Worm (Caenorhabditis elegans): ENCODE data around the gene C07G1.15.

The C07G1.15 gene

DNA sequence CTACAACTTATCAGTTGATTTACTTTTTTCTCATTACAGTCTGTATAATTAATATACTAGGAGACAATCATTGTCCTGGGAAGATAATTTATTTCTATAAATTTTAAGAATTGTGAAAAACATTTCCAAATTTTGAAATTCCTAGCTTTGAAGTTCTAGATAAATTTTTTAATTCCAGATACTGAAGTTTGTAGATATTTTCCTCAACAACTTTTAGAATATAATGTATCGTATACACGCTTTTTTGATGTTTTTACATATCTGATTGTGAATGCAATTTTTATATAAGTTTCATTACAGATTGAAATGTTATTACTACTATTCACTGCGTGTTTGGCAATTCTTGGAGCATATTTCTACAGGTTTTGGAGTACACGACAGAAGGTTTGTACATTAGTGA is 17.6 kb upstream of the C07G1.15 start, which contains the start of gene faah-2:
Gene faah-2 (plus strand): TSS at position 301 of the 400 bp plus-strand sequence.
- TF ChIP-seq W03F9.2 (tag; optimal IDR thresholded peaks at IDR 0.05) (no peak), him-1 (tag; optimal IDR thresholded peaks at IDR 0.05) (no peak), dao-5 (tag; optimal IDR thresholded peaks at IDR 0.05) (no peak)

DNA sequence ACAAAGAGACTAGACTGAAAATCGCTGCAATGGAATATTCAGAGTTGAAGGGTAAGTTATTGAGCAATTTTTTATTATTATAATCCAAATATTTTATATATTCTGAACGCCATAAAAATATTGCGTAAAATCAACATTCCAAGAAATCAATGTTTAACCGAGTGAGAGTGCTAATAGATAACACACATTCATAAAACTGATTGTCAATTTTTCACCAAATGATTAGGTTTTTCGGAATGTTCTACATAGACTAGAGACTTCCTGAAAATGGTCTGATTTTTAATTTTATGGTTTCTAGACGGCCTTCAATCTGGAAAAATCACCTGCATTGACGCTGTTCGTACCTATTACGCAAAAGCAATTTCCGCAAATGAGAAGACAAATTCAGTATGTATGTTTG is 17.1 kb upstream of the C07G1.15 start:
- TF ChIP-seq him-1 (tag; optimal IDR thresholded peaks at IDR 0.05) (no peak), dao-5 (tag; optimal IDR thresholded peaks at IDR 0.05) (no peak), W03F9.2 (tag; optimal IDR thresholded peaks at IDR 0.05) (no peak)

DNA sequence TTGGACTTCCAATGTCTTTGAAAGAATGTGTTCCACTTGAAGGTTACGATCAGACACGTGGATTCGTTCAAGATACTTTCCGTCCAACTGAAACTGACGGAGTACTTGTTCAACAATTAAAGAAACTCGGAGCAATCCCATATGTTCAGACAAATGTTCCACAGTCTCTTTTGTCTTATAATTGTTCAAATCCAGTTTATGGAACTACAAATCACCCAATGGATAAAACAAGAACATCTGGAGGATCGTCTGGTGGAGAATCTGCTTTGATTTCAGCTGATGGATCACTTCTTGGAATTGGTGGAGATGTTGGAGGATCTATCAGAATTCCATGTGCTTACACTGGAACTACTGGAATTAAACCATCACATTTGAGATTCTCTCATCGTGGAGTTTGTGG is 16.6 kb upstream of the C07G1.15 start:
- TF ChIP-seq W03F9.2 (tag; optimal IDR thresholded peaks at IDR 0.05) = no peak
- TF ChIP-seq dao-5 (tag; optimal IDR thresholded peaks at IDR 0.05) = no peak
- no peak for TF ChIP-seq him-1 (tag; optimal IDR thresholded peaks at IDR 0.05)

ce11 chrIV:8154966-8155365 is 14.8 kb upstream of the C07G1.15 start:
- TF ChIP-seq dao-5 (tag; optimal IDR thresholded peaks at IDR 0.05) (no peak), W03F9.2 (tag; optimal IDR thresholded peaks at IDR 0.05) (no peak), him-1 (tag; optimal IDR thresholded peaks at IDR 0.05) (no peak)

DNA sequence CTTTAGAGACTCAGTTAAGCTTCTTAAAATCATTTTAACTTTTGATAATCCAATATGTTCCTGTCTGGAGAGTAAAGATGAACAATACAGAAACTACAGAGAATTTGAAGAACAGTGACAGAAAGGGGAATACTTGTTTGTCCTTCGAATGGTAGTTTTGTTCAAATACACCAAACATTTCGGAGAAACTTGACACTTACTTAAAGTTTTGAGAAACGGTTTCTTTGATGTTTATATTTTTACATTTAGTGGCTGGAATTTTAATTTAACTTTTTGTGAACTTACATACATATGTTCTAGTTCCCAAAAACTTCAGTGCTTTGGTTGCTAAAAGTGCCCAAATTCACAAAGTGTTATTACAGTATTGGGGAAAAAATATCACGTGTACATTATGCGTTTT is 12.6 kb upstream of the C07G1.15 start, which contains the start of gene B0218.5:
Gene B0218.5 (minus strand): TSS at position 101 of the 400 bp plus-strand sequence.
- no peak for TF ChIP-seq W03F9.2 (tag; optimal IDR thresholded peaks at IDR 0.05)
- TF ChIP-seq dao-5 (tag; optimal IDR thresholded peaks at IDR 0.05) = no peak
- TF ChIP-seq him-1 (tag; optimal IDR thresholded peaks at IDR 0.05) = no peak

DNA sequence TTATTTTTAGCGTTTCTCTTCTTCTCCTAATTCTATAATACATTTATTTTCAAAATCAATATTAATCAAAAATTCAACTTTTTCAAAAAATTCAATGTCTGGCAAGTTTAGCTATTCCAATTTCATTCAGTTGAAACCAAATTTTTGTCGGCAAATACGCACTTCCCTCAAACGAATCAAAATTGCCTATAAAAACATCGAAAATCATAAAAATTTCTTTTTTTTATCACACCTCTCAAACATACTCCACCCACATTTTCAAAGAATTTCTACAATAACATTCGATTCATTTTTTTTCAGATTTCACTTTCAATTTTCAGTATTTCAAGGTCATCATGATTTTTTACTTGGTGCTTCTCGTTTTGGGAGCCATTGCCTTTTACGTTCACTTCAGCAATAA is 10.7 kb upstream of the C07G1.15 start, which contains the start of gene faah-1:
Gene faah-1 (plus strand): TSS at position 301 of the 400 bp plus-strand sequence.
- TF ChIP-seq him-1 (tag; optimal IDR thresholded peaks at IDR 0.05) (no peak), dao-5 (tag; optimal IDR thresholded peaks at IDR 0.05) (no peak), W03F9.2 (tag; optimal IDR thresholded peaks at IDR 0.05) (no peak)

- TF ChIP-seq W03F9.2 (tag; optimal IDR thresholded peaks at IDR 0.05) = no peak
- no peak for TF ChIP-seq him-1 (tag; optimal IDR thresholded peaks at IDR 0.05)
- TF ChIP-seq dao-5 (tag; optimal IDR thresholded peaks at IDR 0.05) = no peak
Measured at ce11 chrIV:8159995-8160394, 9.8 kb upstream of the C07G1.15 start.

ce11 chrIV:8161774-8162173 is 8.0 kb upstream of the C07G1.15 start:
- TF ChIP-seq him-1 (tag; optimal IDR thresholded peaks at IDR 0.05) (no peak), W03F9.2 (tag; optimal IDR thresholded peaks at IDR 0.05) (no peak)

ce11 chrIV:8163687-8164086 is 6.1 kb upstream of the C07G1.15 start, which contains the start of gene clec-51:
Gene clec-51 (minus strand): TSS chrIV:8163800.
- no peak for TF ChIP-seq W03F9.2 (tag; optimal IDR thresholded peaks at IDR 0.05)

DNA sequence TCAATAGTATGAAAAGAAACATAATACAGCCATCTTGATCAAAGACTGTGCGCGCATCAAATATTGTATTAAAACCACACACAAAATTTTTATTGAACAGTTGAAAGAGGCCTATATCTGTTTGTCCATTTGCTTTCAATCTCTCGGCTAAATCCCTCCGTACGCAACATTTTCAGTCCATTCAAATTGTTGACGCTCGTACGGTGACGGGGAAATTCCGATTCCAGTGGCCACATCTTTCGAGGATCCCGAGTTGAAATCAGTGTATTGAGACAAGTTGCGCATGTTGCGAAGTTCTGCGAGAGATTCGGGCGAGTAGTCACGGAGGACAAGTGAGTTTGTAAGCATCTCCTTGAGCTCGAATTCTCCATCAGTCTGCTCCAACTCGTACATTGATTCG is 5.3 kb upstream of the C07G1.15 start:
- TF ChIP-seq W03F9.2 (tag; optimal IDR thresholded peaks at IDR 0.05) = no peak

ce11 chrIV:8165950-8166349 is 3.8 kb upstream of the C07G1.15 start, which contains the start of gene B0218.7:
Gene B0218.7 (minus strand): TSS chrIV:8166050.
- TF ChIP-seq W03F9.2 (tag; optimal IDR thresholded peaks at IDR 0.05) (no peak), dao-5 (tag; optimal IDR thresholded peaks at IDR 0.05) (no peak), him-1 (tag; optimal IDR thresholded peaks at IDR 0.05) (no peak)

ce11 chrIV:8168660-8169059 is 1.1 kb upstream of the C07G1.15 start, which contains the start of gene clec-52:
Gene clec-52 (minus strand): TSS chrIV:8168760.
- TF ChIP-seq him-1 (tag; optimal IDR thresholded peaks at IDR 0.05) = no peak
- TF ChIP-seq W03F9.2 (tag; optimal IDR thresholded peaks at IDR 0.05) = no peak
- TF ChIP-seq dao-5 (tag; optimal IDR thresholded peaks at IDR 0.05) = no peak

ce11 chrIV:8170264-8170663 is 490 bp downstream of the C07G1.15 start:
- TF ChIP-seq dao-5 (tag; optimal IDR thresholded peaks at IDR 0.05) (no peak), W03F9.2 (tag; optimal IDR thresholded peaks at IDR 0.05) (no peak), him-1 (tag; optimal IDR thresholded peaks at IDR 0.05) (no peak)

ce11 chrIV:8171376-8171775 is 1.6 kb downstream of the C07G1.15 start:
- no peak for TF ChIP-seq W03F9.2 (tag; optimal IDR thresholded peaks at IDR 0.05)
- TF ChIP-seq dao-5 (tag; optimal IDR thresholded peaks at IDR 0.05) = no peak
- no peak for TF ChIP-seq him-1 (tag; optimal IDR thresholded peaks at IDR 0.05)

- TF ChIP-seq dao-5 (tag; optimal IDR thresholded peaks at IDR 0.05) (no peak), him-1 (tag; optimal IDR thresholded peaks at IDR 0.05) (no peak), W03F9.2 (tag; optimal IDR thresholded peaks at IDR 0.05) (no peak)
Measured at ce11 chrIV:8173610-8174009, 3.8 kb downstream of the C07G1.15 start.

Measured in whole organism, L4/young adult.